Fruit fly (Drosophila melanogaster): ENCODE data around the gene PH4alphaMP.

Gene PH4alphaMP

DNA sequence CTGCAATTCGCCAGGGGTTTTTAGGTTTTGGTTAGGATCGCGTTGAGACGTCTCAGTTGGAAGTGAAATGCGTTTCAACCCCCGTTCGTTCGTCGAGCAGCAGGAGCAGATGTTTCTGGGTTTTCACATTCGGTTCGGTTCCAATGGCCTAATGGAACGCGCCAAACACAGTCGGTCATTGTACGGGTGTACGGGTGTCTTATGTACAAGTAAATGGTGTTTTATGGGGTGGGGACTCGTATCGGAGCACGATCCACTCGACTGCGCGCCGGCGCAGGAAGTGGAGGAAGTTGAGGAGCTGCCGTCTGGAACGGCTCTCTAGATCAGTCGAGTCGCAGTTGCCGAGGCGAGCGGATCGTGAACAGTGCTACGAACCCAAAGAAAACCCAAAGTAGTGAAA is 19.6 kb downstream of the PH4alphaMP start, which contains the start of gene spdo:
spdo (plus strand) TSS at position 318 of the 400 bp plus-strand sequence.
- TF ChIP-seq pan (optimal IDR thresholded peaks at IDR 0.05) (no peak), CG8478 (optimal IDR thresholded peaks at IDR 0.05) (no peak), Dll (optimal IDR thresholded peaks at IDR 0.05) (no peak), EcR (GFP tag; optimal IDR thresholded peaks at IDR 0.05) (no peak), psq (optimal IDR thresholded peaks at IDR 0.05) (no peak), usp (GFP tag; optimal IDR thresholded peaks at IDR 0.05) (no peak)

dm6 chr3R:30475910-30476309 is 20.0 kb downstream of the PH4alphaMP start:
- no peak for TF ChIP-seq CG8478 (optimal IDR thresholded peaks at IDR 0.05)
- no peak for TF ChIP-seq EcR (GFP tag; optimal IDR thresholded peaks at IDR 0.05)
- no peak for TF ChIP-seq Dll (optimal IDR thresholded peaks at IDR 0.05)
- peak; percentile 19 for TF ChIP-seq pan (optimal IDR thresholded peaks at IDR 0.05)
- TF ChIP-seq psq (optimal IDR thresholded peaks at IDR 0.05), result no peak
- no peak for TF ChIP-seq usp (GFP tag; optimal IDR thresholded peaks at IDR 0.05)

dm6 chr3R:30474667-30475213 is 21.2 kb downstream of the PH4alphaMP start:
- TF ChIP-seq pan (optimal IDR thresholded peaks at IDR 0.05) (no peak), psq (optimal IDR thresholded peaks at IDR 0.05) (no peak), Dll (optimal IDR thresholded peaks at IDR 0.05) (no peak), usp (GFP tag; optimal IDR thresholded peaks at IDR 0.05) (no peak), CG8478 (optimal IDR thresholded peaks at IDR 0.05) (no peak)

DNA sequence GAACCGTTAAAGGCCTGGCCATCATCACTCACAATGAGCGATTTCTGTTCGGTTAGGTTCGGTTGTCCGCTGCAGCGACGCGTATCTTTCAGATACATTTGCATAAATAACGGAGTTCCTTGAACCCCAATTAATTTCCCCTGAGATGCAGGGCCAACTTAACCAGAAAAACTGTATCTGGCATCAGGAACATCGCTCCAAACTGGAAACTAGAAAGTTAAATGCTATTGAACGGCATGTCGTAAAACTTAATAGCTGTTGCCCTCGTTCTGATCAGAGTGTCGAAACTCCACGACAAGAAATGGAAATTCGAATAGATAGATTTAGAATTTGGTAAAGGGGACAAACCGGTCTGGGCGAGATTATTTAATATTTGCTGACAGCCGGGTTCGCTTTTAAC is 23.6 kb downstream of the PH4alphaMP start:
- TF ChIP-seq psq (optimal IDR thresholded peaks at IDR 0.05) (no peak), CG8478 (optimal IDR thresholded peaks at IDR 0.05) (no peak), Dll (optimal IDR thresholded peaks at IDR 0.05) (no peak), usp (GFP tag; optimal IDR thresholded peaks at IDR 0.05) (no peak), pan (optimal IDR thresholded peaks at IDR 0.05) (no peak), EcR (GFP tag; optimal IDR thresholded peaks at IDR 0.05) (no peak)

DNA sequence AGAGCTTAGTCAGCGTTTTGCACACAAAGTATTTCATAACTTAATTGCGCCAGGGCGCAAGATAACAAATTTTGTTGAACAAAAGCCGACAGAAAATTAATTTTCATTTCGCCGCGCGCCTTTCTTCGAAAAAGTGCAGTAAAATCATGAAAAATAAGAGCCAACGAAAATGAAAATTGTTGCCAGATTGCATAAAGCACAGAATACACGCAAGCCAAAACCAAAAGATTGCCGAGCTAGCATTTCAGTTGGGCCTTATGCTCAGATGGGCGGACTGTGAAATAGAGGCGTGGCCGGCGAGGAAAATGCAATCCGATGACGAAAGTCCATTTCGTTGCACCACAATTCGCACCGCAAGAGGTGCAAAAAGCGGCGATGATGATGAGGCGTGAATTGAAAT is 25.3 kb downstream of the PH4alphaMP start:
- TF ChIP-seq Dll (optimal IDR thresholded peaks at IDR 0.05) (no peak), EcR (GFP tag; optimal IDR thresholded peaks at IDR 0.05) (no peak), psq (optimal IDR thresholded peaks at IDR 0.05) (no peak), pan (optimal IDR thresholded peaks at IDR 0.05) (no peak), usp (GFP tag; optimal IDR thresholded peaks at IDR 0.05) (no peak)

DNA sequence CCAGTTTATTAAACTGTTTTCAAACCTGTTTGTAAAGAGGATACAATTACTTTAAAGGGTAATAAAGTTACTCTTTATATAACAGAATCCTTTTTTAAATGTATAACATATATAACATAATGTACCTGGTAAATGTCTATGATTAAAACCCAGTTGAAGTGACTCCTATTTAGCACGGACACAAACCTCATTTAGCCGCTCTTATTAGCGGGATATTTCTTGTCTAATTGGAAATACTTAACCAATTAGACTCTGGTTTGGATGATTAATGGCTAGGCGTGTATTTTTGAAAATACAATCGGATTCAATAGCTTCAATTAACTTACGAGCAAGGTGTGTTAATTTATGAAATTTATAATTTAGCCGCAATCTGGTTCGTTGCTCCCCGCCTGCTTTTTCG is 28.9 kb downstream of the PH4alphaMP start:
- no peak for TF ChIP-seq usp (GFP tag; optimal IDR thresholded peaks at IDR 0.05)
- no peak for TF ChIP-seq CG8478 (optimal IDR thresholded peaks at IDR 0.05)
- TF ChIP-seq Dll (optimal IDR thresholded peaks at IDR 0.05), result no peak
- TF ChIP-seq EcR (GFP tag; optimal IDR thresholded peaks at IDR 0.05), result no peak
- no peak for TF ChIP-seq pan (optimal IDR thresholded peaks at IDR 0.05)
- TF ChIP-seq psq (optimal IDR thresholded peaks at IDR 0.05), result no peak

DNA sequence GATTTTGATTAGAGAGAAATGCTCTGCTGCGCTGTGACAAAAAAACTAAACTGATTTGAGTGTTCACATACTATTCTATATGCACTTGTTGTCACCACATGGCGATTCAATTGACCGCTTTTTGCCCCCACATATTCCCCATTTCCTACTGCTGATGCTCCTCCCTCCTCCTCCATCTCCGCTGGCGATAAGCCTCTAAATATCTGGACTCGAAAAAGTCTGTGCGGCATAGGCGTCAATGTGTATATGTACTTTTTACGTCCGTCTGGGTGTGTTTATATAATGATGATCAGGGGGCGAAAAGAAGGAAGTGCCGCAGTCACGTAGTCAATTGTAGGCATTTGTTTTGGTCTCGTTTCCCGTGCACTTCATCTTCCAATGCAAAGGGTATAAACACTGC is 29.4 kb downstream of the PH4alphaMP start:
- TF ChIP-seq psq (optimal IDR thresholded peaks at IDR 0.05) (no peak), pan (optimal IDR thresholded peaks at IDR 0.05) (no peak), Dll (optimal IDR thresholded peaks at IDR 0.05) (no peak), usp (GFP tag; optimal IDR thresholded peaks at IDR 0.05) (no peak), CG8478 (optimal IDR thresholded peaks at IDR 0.05) (no peak), EcR (GFP tag; optimal IDR thresholded peaks at IDR 0.05) (no peak)

- TF ChIP-seq psq (optimal IDR thresholded peaks at IDR 0.05), result no peak
Observed at dm6 chr3R:30465775-30466494, 30.0 kb downstream of the PH4alphaMP start, which contains the start of gene PH4alphaEFB. PH4alphaEFB (plus strand) TSS chr3R:30466050.

dm6 chr3R:30464244-30464643 is 31.7 kb downstream of the PH4alphaMP start:
- no peak for TF ChIP-seq psq (optimal IDR thresholded peaks at IDR 0.05)
- no peak for TF ChIP-seq CG8478 (optimal IDR thresholded peaks at IDR 0.05)
- no peak for TF ChIP-seq Dll (optimal IDR thresholded peaks at IDR 0.05)
- no peak for TF ChIP-seq EcR (GFP tag; optimal IDR thresholded peaks at IDR 0.05)
- no peak for TF ChIP-seq usp (GFP tag; optimal IDR thresholded peaks at IDR 0.05)
- TF ChIP-seq pan (optimal IDR thresholded peaks at IDR 0.05), result no peak

- TF ChIP-seq Dll (optimal IDR thresholded peaks at IDR 0.05), result no peak
- no peak for TF ChIP-seq EcR (GFP tag; optimal IDR thresholded peaks at IDR 0.05)
- no peak for TF ChIP-seq pan (optimal IDR thresholded peaks at IDR 0.05)
- TF ChIP-seq usp (GFP tag; optimal IDR thresholded peaks at IDR 0.05), result no peak
- no peak for TF ChIP-seq CG8478 (optimal IDR thresholded peaks at IDR 0.05)
- TF ChIP-seq psq (optimal IDR thresholded peaks at IDR 0.05), result no peak
Observed at dm6 chr3R:30461608-30462243, 34.2 kb downstream of the PH4alphaMP start.

dm6 chr3R:30460187-30460586 is 35.8 kb downstream of the PH4alphaMP start:
- TF ChIP-seq usp (GFP tag; optimal IDR thresholded peaks at IDR 0.05), result no peak
- TF ChIP-seq EcR (GFP tag; optimal IDR thresholded peaks at IDR 0.05), result no peak
- TF ChIP-seq CG8478 (optimal IDR thresholded peaks at IDR 0.05), result no peak

- TF ChIP-seq CG8478 (optimal IDR thresholded peaks at IDR 0.05) (no peak), pan (optimal IDR thresholded peaks at IDR 0.05) (no peak), Dll (optimal IDR thresholded peaks at IDR 0.05) (no peak), psq (optimal IDR thresholded peaks at IDR 0.05) (no peak), EcR (GFP tag; optimal IDR thresholded peaks at IDR 0.05) (no peak), usp (GFP tag; optimal IDR thresholded peaks at IDR 0.05) (no peak)
Observed at dm6 chr3R:30459066-30459935, 36.7 kb downstream of the PH4alphaMP start, which contains the start of the genes CG2224 and CDase. CG2224 (minus strand) TSS chr3R:30459300. CDase (plus strand) TSS chr3R:30459521.

All from whole organism.